Fruit fly (Drosophila melanogaster): ENCODE measurements around the gene CG32221.

Gene CG32221

DNA sequence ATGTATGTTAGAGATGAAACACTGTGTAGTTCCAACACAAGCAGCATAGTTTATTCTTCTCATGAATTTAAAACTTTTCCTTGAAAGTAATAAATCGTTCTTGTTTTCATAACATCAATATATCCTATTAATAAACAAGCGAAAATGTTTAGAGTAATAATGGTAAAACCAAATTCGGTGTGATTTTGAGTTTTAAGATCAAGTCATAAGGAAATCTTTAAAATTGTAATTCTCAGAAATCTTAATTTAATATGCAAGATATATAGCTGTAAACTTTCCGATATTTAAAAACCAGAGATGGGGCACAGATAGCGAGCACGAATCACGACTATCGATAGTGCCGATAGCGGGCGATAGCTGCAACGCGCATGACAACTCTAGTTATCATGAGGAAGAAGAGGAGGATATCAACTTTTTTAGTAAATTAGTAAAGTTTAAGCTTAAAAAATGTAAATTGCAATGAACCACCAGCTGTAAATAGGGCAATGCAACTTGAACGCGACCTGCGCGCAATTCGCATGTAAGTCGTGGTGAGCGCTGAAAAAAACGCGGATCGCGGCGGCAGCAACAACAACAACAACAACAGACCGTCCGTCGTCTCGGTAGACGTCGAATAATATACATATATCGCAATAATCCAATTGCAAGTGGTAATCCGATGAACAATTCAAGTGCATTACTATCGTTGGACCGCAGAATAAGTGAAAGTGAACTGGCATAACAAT is 16.5 kb upstream of the CG32221 start, which contains the start of the genes Fibp and Deaf1 (continued):
- TF ChIP-seq gsb (GFP tag; IDR thresholded peaks at IDR 0.05) (no peak), ab (GFP tag; optimal IDR thresholded peaks at IDR 0.05) (peak; percentile 52), lmd (GFP tag; IDR thresholded peaks at IDR 0.05) (peak; percentile 71; the same call in 1 of the 2 replicates), br (optimal IDR thresholded peaks at IDR 0.05) (no peak), gsb-n (tag; optimal IDR thresholded peaks at IDR 0.05) (no peak), Neu2 (GFP tag; optimal IDR thresholded peaks at IDR 0.05; ENCODE audit: borderline replicate concordance) (peak; percentile 21), CG10366 (GFP tag; IDR thresholded peaks at IDR 0.05) (peak; percentile 48; the same call in 1 of the 2 replicates), CG15479 (GFP tag; optimal IDR thresholded peaks at IDR 0.05) (no peak), CG7372 (GFP tag; IDR thresholded peaks at IDR 0.05) (peak; percentile 59), ro (GFP tag; IDR thresholded peaks at IDR 0.05) (no peak), HLH4C (GFP tag; IDR thresholded peaks at IDR 0.05; ENCODE audit: partially characterized antibody) (peak; percentile 96), Blimp-1 (GFP tag; optimal IDR thresholded peaks at IDR 0.05) (peak; percentile 53), CkIIα-i1 (GFP tag; IDR thresholded peaks at IDR 0.05) (no peak), Hsf (GFP tag; optimal IDR thresholded peaks at IDR 0.05) (peak; percentile 82), kni (GFP tag; optimal IDR thresholded peaks at IDR 0.05) (peak; percentile 42), odd (GFP tag; optimal IDR thresholded peaks at IDR 0.05) (no peak), Aef1 (GFP tag; IDR thresholded peaks at IDR 0.05) (peak; percentile 67; the same call in 2 of the 3 replicates), cg (GFP tag; optimal IDR thresholded peaks at IDR 0.05) (no peak), esg (GFP tag; conservative IDR thresholded peaks at IDR 0.05) (peak; percentile 46), Ets65A (GFP tag) (peak; percentile 98), CG13287 (GFP tag; IDR thresholded peaks at IDR 0.05; ENCODE audit: partially characterized antibody) (peak; percentile 94), Sry-δ (GFP tag; optimal IDR thresholded peaks at IDR 0.05) (peak; percentile 98), CG17912 (GFP tag; optimal IDR thresholded peaks at IDR 0.05) (no peak), ci (GFP tag; IDR thresholded peaks at IDR 0.05) (peak; percentile 34; the same call in 1 of the 3 replicates), CG12071 (GFP tag; optimal IDR thresholded peaks at IDR 0.05) (no peak), z (GFP tag; IDR thresholded peaks at IDR 0.05) (no peak), CG15073 (GFP tag; optimal IDR thresholded peaks at IDR 0.05) (peak; percentile 7), NC2α (GFP tag; optimal IDR thresholded peaks at IDR 0.05) (peak; percentile 40), nerfin-1 (tag; optimal IDR thresholded peaks at IDR 0.05) (peak; percentile 69), Scr (GFP tag; IDR thresholded peaks at IDR 0.05; ENCODE audit: partially characterized antibody) (peak; percentile 97), fd96Cb (tag; optimal IDR thresholded peaks at IDR 0.05) (peak; percentile 64), CG17361 (GFP tag; IDR thresholded peaks at IDR 0.05) (peak; percentile 92), Hand (GFP tag; optimal IDR thresholded peaks at IDR 0.05) (no peak), psq (GFP tag; optimal IDR thresholded peaks at IDR 0.05) (peak; percentile 39), CG10321 (GFP tag; IDR thresholded peaks at IDR 0.05) (no peak), CG31441 (GFP tag; IDR thresholded peaks at IDR 0.05) (peak; percentile 70), CG9437 (GFP tag; optimal IDR thresholded peaks at IDR 0.05) (peak; percentile 66), sc (optimal IDR thresholded peaks at IDR 0.05) (no peak), sc (GFP tag; optimal IDR thresholded peaks at IDR 0.05) (peak; percentile 11), CG6813 (GFP tag; optimal IDR thresholded peaks at IDR 0.05) (no peak), sima (GFP tag; optimal IDR thresholded peaks at IDR 0.05) (peak; percentile 26), CG8290 (GFP tag; optimal IDR thresholded peaks at IDR 0.05) (peak; percentile 83), CG8290 (tag; optimal IDR thresholded peaks at IDR 0.05) (peak; percentile 48 to 91), schlank (tag; optimal IDR thresholded peaks at IDR 0.05) (no peak), Ssrp (tag; optimal IDR thresholded peaks at IDR 0.05) (peak; percentile 78), Asciz (GFP tag; optimal IDR thresholded peaks at IDR 0.05) (no peak), pan (optimal IDR thresholded peaks at IDR 0.05) (no peak), pan (GFP tag; optimal IDR thresholded peaks at IDR 0.05 in 1 of 2, IDR thresholded peaks at IDR 0.05 in 1 of 2) (peak in 1 of 2 experiments; percentile 46), Abd-B (GFP tag; optimal IDR thresholded peaks at IDR 0.05) (peak; percentile 87), CG14014 (GFP tag; IDR thresholded peaks at IDR 0.05) (peak; percentile 60; the same call in 1 of the 2 replicates), Lpt (GFP tag; optimal IDR thresholded peaks at IDR 0.05) (peak; percentile 25)
